Fruit fly (Drosophila melanogaster) whole organism, embryonic: ENCODE results near the gene Atat.

Source experiments
- CG10543 ChIP-seq: fragments of 200-800 bp; sonication (Bioruptor generic); optimal IDR thresholded peaks from 3 replicates; lab custom pipeline; 2017; ENCODE audit warnings: missing biosample characterization, mild to moderate bottlenecking, missing genetic modification characterization, moderate library complexity
- CG13624 ChIP-seq: fragments of 200-800 bp; sonication (Bioruptor generic); optimal IDR thresholded peaks from 2 replicates; lab custom pipeline; 2016; ENCODE audit warnings: missing biosample characterization, missing genetic modification characterization
- CG15514 ChIP-seq: fragments of 200-800 bp; sonication (Bioruptor generic); optimal IDR thresholded peaks from 3 replicates; lab custom pipeline; 2017; ENCODE audit warnings: missing biosample characterization, missing genetic modification characterization, mild to moderate bottlenecking, moderate library complexity, missing genetic modification reagents
- CG15601 ChIP-seq: fragments of 200-800 bp; sonication (Bioruptor generic); optimal IDR thresholded peaks from 3 replicates; lab custom pipeline; 2019; ENCODE audit warnings: missing biosample characterization, mild to moderate bottlenecking, missing genetic modification characterization, moderate library complexity
- CG16815 ChIP-seq: fragments of 200-800 bp; sonication (Bioruptor generic); optimal IDR thresholded peaks from 3 replicates; lab custom pipeline; 2017; ENCODE audit warnings: missing biosample characterization, mild to moderate bottlenecking, missing genetic modification characterization
- CG17186 ChIP-seq: fragments of 200-800 bp; sonication (Bioruptor generic); optimal IDR thresholded peaks from 3 replicates; lab custom pipeline; 2017; ENCODE audit warnings: missing biosample characterization, missing genetic modification reagents, missing genetic modification characterization
- CG17359 ChIP-seq: fragments of 200-800 bp; sonication (Bioruptor generic); optimal IDR thresholded peaks from 3 replicates; lab custom pipeline; 2018; ENCODE audit warnings: missing biosample characterization, mild to moderate bottlenecking, missing genetic modification characterization, moderate library complexity
- CG17568 ChIP-seq: fragments of 200-800 bp; sonication (Bioruptor generic); optimal IDR thresholded peaks from 2 replicates; lab custom pipeline; 2018; ENCODE audit warnings: missing biosample characterization, mild to moderate bottlenecking, missing genetic modification characterization, moderate library complexity
- CG17829 ChIP-seq: fragments of 200-800 bp; optimal IDR thresholded peaks from 2 replicates; lab custom pipeline; 2019; ENCODE audit warnings: missing biosample characterization, mild to moderate bottlenecking, missing genetic modification characterization, moderate library complexity
- CG18262 ChIP-seq: fragments of 200-800 bp; optimal IDR thresholded peaks from 3 replicates; lab custom pipeline; 2019; ENCODE audit warnings: missing biosample characterization, mild to moderate bottlenecking, missing genetic modification characterization, moderate library complexity
- CG2120 ChIP-seq: fragments of 200-800 bp; sonication (Bioruptor generic); optimal IDR thresholded peaks from 3 replicates; lab custom pipeline; 2016; ENCODE audit warnings: missing biosample characterization, missing genetic modification characterization
- CG2875 ChIP-seq: fragments of 200-800 bp; sonication (Bioruptor generic); optimal IDR thresholded peaks from 2 replicates; lab custom pipeline; 2017; ENCODE audit warnings: missing biosample characterization, mild to moderate bottlenecking, missing genetic modification characterization, missing genetic modification reagents
- CG2889 ChIP-seq: fragments of 200-800 bp; sonication (Bioruptor generic); IDR thresholded peaks from 3 replicates; pipeline ENCODE4 v1.3.6; 2022; ENCODE audit warnings: missing biosample characterization, missing genetic modification characterization
- CG30431 ChIP-seq: fragments of 200-800 bp; sonication (Bioruptor generic); optimal IDR thresholded peaks from 2 replicates; lab custom pipeline; 2017; ENCODE audit warnings: missing biosample characterization, missing genetic modification characterization
- CG3163 ChIP-seq: fragments of 200-800 bp; sonication (Bioruptor generic); optimal IDR thresholded peaks from 3 replicates; lab custom pipeline; 2016; ENCODE audit warnings: missing biosample characterization, missing genetic modification characterization
- CG32767 ChIP-seq: fragments of 200-800 bp; sonication (Bioruptor generic); IDR thresholded peaks from 2 replicates; pipeline ENCODE4 v1.3.6; 2022; ENCODE audit warnings: missing biosample characterization, missing genetic modification characterization
- CG3281 ChIP-seq: fragments of 200-800 bp; sonication (Bioruptor generic); optimal IDR thresholded peaks from 3 replicates; lab custom pipeline; 2017; ENCODE audit warnings: missing biosample characterization, mild to moderate bottlenecking, missing genetic modification characterization
- CG3838 ChIP-seq: fragments of 200-800 bp; sonication (Bioruptor generic); optimal IDR thresholded peaks from 3 replicates; lab custom pipeline; 2016; ENCODE audit warnings: missing biosample characterization, missing genetic modification characterization
- CG6175 ChIP-seq: fragments of 200-800 bp; sonication (Bioruptor generic); IDR thresholded peaks from 3 replicates; pipeline ENCODE4 v1.3.6; 2022; ENCODE audit warnings: missing biosample characterization, missing genetic modification characterization
- CG9215 ChIP-seq: fragments of 200-800 bp; sonication (Bioruptor generic); IDR thresholded peaks from 2 replicates; pipeline ENCODE4 v1.3.6; 2022; ENCODE audit warnings: missing biosample characterization, missing genetic modification characterization
- CHES-1-like ChIP-seq: fragments of 200-800 bp; sonication (Bioruptor generic); optimal IDR thresholded peaks from 2 replicates; lab custom pipeline; 2016; ENCODE audit warnings: missing biosample characterization, missing genetic modification characterization
- D19B ChIP-seq: fragments of 200-800 bp; sonication (Bioruptor generic); optimal IDR thresholded peaks from 2 replicates; lab custom pipeline; 2017; ENCODE audit warnings: missing biosample characterization, mild to moderate bottlenecking, missing genetic modification characterization
- Doc2 ChIP-seq: fragments of 200-800 bp; sonication (Bioruptor generic); IDR thresholded peaks from 2 replicates; pipeline ENCODE4 v1.3.6; 2022; ENCODE audit warnings: missing biosample characterization, missing genetic modification characterization
- HLH54F ChIP-seq: fragments of 200-800 bp; sonication (Bioruptor generic); optimal IDR thresholded peaks from 3 replicates; lab custom pipeline; 2016; ENCODE audit warnings: missing biosample characterization, missing genetic modification characterization
- HLHmδ ChIP-seq: fragments of 200-800 bp; sonication (Bioruptor generic); optimal IDR thresholded peaks from 2 replicates; lab custom pipeline; 2018; ENCODE audit warnings: missing biosample characterization, mild to moderate bottlenecking, missing genetic modification characterization, moderate library complexity
- Hr51 ChIP-seq, 2 experiments: fragments of 200-800 bp; sonication (Bioruptor generic); optimal IDR thresholded peaks; 2 replicates in 1 of 2; 3 replicates in 1 of 2; lab custom pipeline; 2016 to 2018; ENCODE audit warnings: missing biosample characterization in 2 of 2, missing genetic modification characterization in 2 of 2, mild to moderate bottlenecking in 1 of 2, moderate library complexity in 1 of 2
- NFAT ChIP-seq: fragments of 200-800 bp; sonication (Bioruptor generic); IDR thresholded peaks from 2 replicates; pipeline ENCODE4 v1.3.6; 2022; ENCODE audit warnings: missing biosample characterization, missing genetic modification characterization
- Oaz ChIP-seq: fragments of 200-800 bp; sonication (Bioruptor generic); IDR thresholded peaks from 2 replicates; pipeline ENCODE4 v1.3.6; 2022; ENCODE audit warnings: missing biosample characterization, missing genetic modification characterization
- Sry-δ ChIP-seq: fragments of 200-800 bp; sonication (Bioruptor generic); optimal IDR thresholded peaks from 2 replicates; lab custom pipeline; 2016; ENCODE audit warnings: missing biosample characterization, missing genetic modification characterization
- Stat92E ChIP-seq, 3 experiments: fragments of >200 bp in 2 of 3; fragments of 200-800 bp in 1 of 3; sonication (Bioruptor generic) in 1 of 3; optimal IDR thresholded peaks; 2 replicates each; lab custom pipeline; 2017 to 2019; ENCODE audit warnings: missing biosample characterization in 3 of 3, missing genetic modification characterization in 3 of 3, mild to moderate bottlenecking in 1 of 3, moderate library complexity in 1 of 3
- ase ChIP-seq: fragments of 200-800 bp; sonication (Bioruptor generic); IDR thresholded peaks from 3 replicates; pipeline ENCODE4 v1.3.6; 2022; ENCODE audit warnings: missing biosample characterization, missing genetic modification characterization
- chif ChIP-seq, 2 experiments: fragments of 200-800 bp; sonication (Bioruptor generic); optimal IDR thresholded peaks; 3 replicates each; lab custom pipeline; 2016; ENCODE audit warnings: missing biosample characterization in 2 of 2, missing genetic modification characterization in 2 of 2
- corto ChIP-seq: fragments of 200-800 bp; sonication (Bioruptor generic); optimal IDR thresholded peaks from 2 replicates; lab custom pipeline; 2016; ENCODE audit warnings: missing biosample characterization, mild to moderate bottlenecking, missing genetic modification characterization, moderate library complexity
- disco-r ChIP-seq: fragments of 200-800 bp; sonication (Bioruptor generic); optimal IDR thresholded peaks from 2 replicates; lab custom pipeline; 2016; ENCODE audit warnings: missing biosample characterization, missing genetic modification characterization
- exex ChIP-seq: fragments of 200-800 bp; sonication (Bioruptor generic); optimal IDR thresholded peaks from 4 replicates; lab custom pipeline; 2018; ENCODE audit warnings: missing biosample characterization, mild to moderate bottlenecking, missing genetic modification characterization, moderate library complexity
- fd102C ChIP-seq: fragments of 200-800 bp; sonication (Bioruptor generic); optimal IDR thresholded peaks from 2 replicates; lab custom pipeline; 2018; ENCODE audit warnings: missing biosample characterization, mild to moderate bottlenecking, missing genetic modification characterization, moderate library complexity
- gro ChIP-seq: fragments of 200-800 bp; sonication (Bioruptor generic); optimal IDR thresholded peaks from 2 replicates; lab custom pipeline; 2016; ENCODE audit warnings: missing biosample characterization, missing genetic modification characterization
- inv ChIP-seq: fragments of 200-800 bp; sonication (Bioruptor generic); IDR thresholded peaks from 2 replicates; pipeline ENCODE4 v1.3.6; 2022; ENCODE audit warnings: missing biosample characterization, missing genetic modification characterization; ENCODE audit not compliant: partially characterized antibody
- nau ChIP-seq: fragments of 200-800 bp; sonication (Bioruptor generic); optimal IDR thresholded peaks from 3 replicates; lab custom pipeline; 2017; ENCODE audit warnings: missing biosample characterization, mild to moderate bottlenecking, missing genetic modification characterization, missing genetic modification reagents
- onecut ChIP-seq: fragments of 200-800 bp; sonication (Bioruptor generic); IDR thresholded peaks from 2 replicates; pipeline ENCODE4 v1.3.6; 2022; ENCODE audit warnings: missing biosample characterization, missing genetic modification characterization
- p53 ChIP-seq: fragments of 200-800 bp; sonication (Bioruptor generic); optimal IDR thresholded peaks from 2 replicates; lab custom pipeline; 2016; ENCODE audit warnings: missing biosample characterization, missing genetic modification characterization
- peb ChIP-seq: fragments of 200-800 bp; sonication (Bioruptor generic); IDR thresholded peaks from 2 replicates; pipeline ENCODE4 v1.3.6; 2022; ENCODE audit warnings: missing biosample characterization, missing genetic modification characterization
- psq ChIP-seq: fragments of 200-800 bp; sonication (Bioruptor generic); optimal IDR thresholded peaks from 2 replicates; lab custom pipeline; 2017; ENCODE audit warnings: missing biosample characterization, missing genetic modification characterization
- sc ChIP-seq, 3 experiments: fragments of >200 bp in 2 of 3; fragments of 200-800 bp in 1 of 3; sonication (Bioruptor generic) in 1 of 3; optimal IDR thresholded peaks; 2 replicates in 2 of 3; 3 replicates in 1 of 3; lab custom pipeline; 2017; ENCODE audit warnings: mild to moderate bottlenecking in 1 of 3, missing biosample characterization in 1 of 3, missing genetic modification characterization in 1 of 3, missing genetic modification reagents in 1 of 3
- sna ChIP-seq: fragments of 200-800 bp; sonication (Bioruptor generic); IDR thresholded peaks from 2 replicates; pipeline ENCODE4 v1.3.6; 2022; ENCODE audit warnings: missing biosample characterization, missing genetic modification characterization; ENCODE audit not compliant: partially characterized antibody
- tup ChIP-seq: fragments of 200-800 bp; sonication (Bioruptor generic); optimal IDR thresholded peaks from 2 replicates; lab custom pipeline; 2016; ENCODE audit warnings: missing biosample characterization, mild to moderate bottlenecking, missing genetic modification characterization, moderate library complexity
- tx ChIP-seq: fragments of 200-800 bp; sonication (Bioruptor generic); optimal IDR thresholded peaks from 2 replicates; lab custom pipeline; 2016; ENCODE audit warnings: missing biosample characterization, missing genetic modification characterization
- vfl ChIP-seq: fragments of 200-800 bp; sonication (Bioruptor generic); optimal IDR thresholded peaks from 2 replicates; lab custom pipeline; 2016; ENCODE audit warnings: missing biosample characterization, missing genetic modification characterization
- vvl ChIP-seq: fragments of 200-800 bp; sonication (Bioruptor generic); IDR thresholded peaks from 2 replicates; pipeline ENCODE4 v1.3.6; 2022; ENCODE audit warnings: missing biosample characterization, missing genetic modification characterization
- yki ChIP-seq: fragments of >200 bp; optimal IDR thresholded peaks from 3 replicates; lab custom pipeline; 2018
- zen ChIP-seq: fragments of 200-800 bp; sonication (Bioruptor generic); optimal IDR thresholded peaks from 3 replicates; lab custom pipeline; 2018; ENCODE audit warnings: missing biosample characterization, mild to moderate bottlenecking, missing genetic modification characterization, moderate library complexity

Atat gene

dm6 chr3L:9397156-9397555 lies 29.4 kb downstream of the Atat start (continued):
- TF ChIP-seq HLH54F (GFP tag; lab: Kevin White, UChicago), result peak; percentile 10
- peak; percentile 19 for TF ChIP-seq vfl (GFP tag; lab: Kevin White, UChicago)
- no peak for TF ChIP-seq psq
- peak; percentile 91 for TF ChIP-seq CG3281
- TF ChIP-seq tup (GFP tag; lab: Kevin White, UChicago), result peak; percentile 36
- peak; percentile 59 for TF ChIP-seq D19B (GFP tag; lab: Kevin White, UChicago)
- no peak for TF ChIP-seq tx (GFP tag; lab: Kevin White, UChicago)
- no peak for TF ChIP-seq vvl
- no peak for TF ChIP-seq CG3163 (GFP tag; lab: Kevin White, UChicago)
- peak; percentile 89 for TF ChIP-seq CG15514
- TF ChIP-seq CG6175, result no peak
- TF ChIP-seq Doc2, result no peak
- peak; percentile 79 for TF ChIP-seq exex
- peak in 1 of 2 experiments; percentile 1 for TF ChIP-seq chif (GFP tag; optimal IDR thresholded peaks at IDR 0.05; lab: Kevin White, UChicago)
- peak; percentile 94 for TF ChIP-seq gro (GFP tag; lab: Kevin White, UChicago)
- TF ChIP-seq p53 (GFP tag; lab: Kevin White, UChicago), result no peak
- TF ChIP-seq Oaz (GFP tag; lab: Robert Waterston, UW), result no peak
- peak; percentile 80 for TF ChIP-seq fd102C (GFP tag; lab: Kevin White, UChicago)
- peak; percentile 45 for TF ChIP-seq CG13624 (GFP tag; lab: Kevin White, UChicago)
- TF ChIP-seq CG30431 (GFP tag; lab: Kevin White, UChicago), result no peak
- no peak for TF ChIP-seq corto (GFP tag; lab: Kevin White, UChicago)
- peak; percentile 36 for TF ChIP-seq CG15601
- TF ChIP-seq Hr51 (GFP tag; optimal IDR thresholded peaks at IDR 0.05; lab: Kevin White, UChicago), result peak in 1 of 2 experiments; percentile 30
- TF ChIP-seq CG9215 (GFP tag; lab: Robert Waterston, UW), result no peak
- TF ChIP-seq CG3838, result no peak
- no peak for TF ChIP-seq CG16815 (GFP tag; lab: Kevin White, UChicago)
- peak; percentile 38 for TF ChIP-seq CG17186 (GFP tag; lab: Kevin White, UChicago)
- TF ChIP-seq CG17359 (tag; lab: Kevin White, UChicago), result peak; percentile 78
- TF ChIP-seq inv (GFP tag; lab: Robert Waterston, UW), result no peak
- TF ChIP-seq Stat92E (GFP tag; optimal IDR thresholded peaks at IDR 0.05; lab: Kevin White, UChicago), result no peak
- TF ChIP-seq HLHmδ (GFP tag; lab: Kevin White, UChicago), result peak; percentile 71
- TF ChIP-seq CG17829, result no peak
- TF ChIP-seq NFAT (GFP tag; lab: Robert Waterston, UW), result no peak
- TF ChIP-seq ase, result no peak
- no peak for TF ChIP-seq CG2889 (GFP tag; lab: Robert Waterston, UW)
- TF ChIP-seq nau (GFP tag; lab: Kevin White, UChicago), result peak; percentile 82
- peak; percentile 6 for TF ChIP-seq CG2875 (GFP tag; lab: Kevin White, UChicago)
- peak; percentile 28 for TF ChIP-seq Sry-δ (GFP tag; lab: Kevin White, UChicago)
- no peak for TF ChIP-seq yki
- TF ChIP-seq sna (GFP tag; lab: Robert Waterston, UW), result no peak
- TF ChIP-seq CG17568 (GFP tag; lab: Kevin White, UChicago), result peak; percentile 67
- TF ChIP-seq CG10543, result peak; percentile 25
- TF ChIP-seq peb, result no peak
- TF ChIP-seq sc (optimal IDR thresholded peaks at IDR 0.05; lab: Kevin White, UChicago), result no peak
- TF ChIP-seq sc (GFP tag; optimal IDR thresholded peaks at IDR 0.05; lab: Kevin White, UChicago), result peak; percentile 28
- peak; percentile 63 for TF ChIP-seq onecut (GFP tag; lab: Robert Waterston, UW)
- TF ChIP-seq CG2120 (GFP tag; lab: Kevin White, UChicago), result peak; percentile 60
- TF ChIP-seq CG32767 (GFP tag; lab: Robert Waterston, UW), result no peak
- peak; percentile 9 for TF ChIP-seq CHES-1-like (GFP tag; lab: Kevin White, UChicago)
- TF ChIP-seq CG18262 (tag; lab: Kevin White, UChicago), result peak; percentile 46
- no peak for TF ChIP-seq disco-r
- TF ChIP-seq zen (tag; lab: Kevin White, UChicago), result no peak
